Worm (Caenorhabditis elegans) whole organism, L1 larva: Measurements from ENCODE around the gene T13C5.10.

ENCODE experiments used
- C16A3.4 ChIP-seq: fragments of 150-350 bp; optimal IDR thresholded peaks from 2 replicates; lab custom pipeline; 2014; ENCODE audit warnings: missing biosample characterization, missing genetic modification characterization
- F16B12.6 ChIP-seq: fragments of 150-350 bp; optimal IDR thresholded peaks from 2 replicates; lab custom pipeline; 2014; ENCODE audit warnings: missing biosample characterization, missing genetic modification characterization
- ceh-8 ChIP-seq: fragments of 200-800 bp; sonication (Bioruptor generic); optimal IDR thresholded peaks from 2 replicates; lab custom pipeline; 2018; ENCODE audit warnings: mild to moderate bottlenecking, missing genetic modification characterization, moderate library complexity, missing compliant biosample characterization
- ceh-82 ChIP-seq, 3 experiments: fragments of 150-350 bp in 1 of 3; sonication (generic microtip) in 2 of 3; optimal IDR thresholded peaks; 2 replicates each; lab custom pipeline; 2014 to 2017; ENCODE audit warnings: missing biosample characterization in 3 of 3, missing genetic modification characterization in 3 of 3
- ceh-90 ChIP-seq: sonication (generic microtip); optimal IDR thresholded peaks from 2 replicates; lab custom pipeline; 2016; ENCODE audit warnings: missing genetic modification characterization, missing compliant biosample characterization
- ces-1 ChIP-seq: fragments of 150-350 bp; optimal IDR thresholded peaks from 2 replicates; lab custom pipeline; 2014; ENCODE audit warnings: missing biosample characterization, missing genetic modification reagents, missing genetic modification characterization
- dpl-1 ChIP-seq, 3 experiments: fragments of 150-350 bp in 2 of 3; sonication (generic microtip) in 1 of 3; optimal IDR thresholded peaks; 2 replicates each; lab custom pipeline; 2014 to 2017; ENCODE audit warnings: missing biosample characterization in 3 of 3, missing genetic modification characterization in 3 of 3, missing genetic modification reagents in 3 of 3
- dsc-1 ChIP-seq: sonication (generic microtip); optimal IDR thresholded peaks from 2 replicates; lab custom pipeline; 2016; ENCODE audit warnings: mild to moderate bottlenecking, missing genetic modification characterization, missing compliant biosample characterization
- efl-1 ChIP-seq, 4 experiments: fragments of 150-350 bp; optimal IDR thresholded peaks in 3 of 4; peaks in 1 of 4; 1 replicate in 1 of 4; 2 replicates in 3 of 4; lab custom pipeline; 2014; ENCODE audit warnings: missing biosample characterization in 2 of 4, missing genetic modification characterization in 2 of 4, missing genetic modification reagents in 2 of 4
- efl-3 ChIP-seq: fragments of 200-800 bp; sonication (Bioruptor generic); optimal IDR thresholded peaks from 2 replicates; lab custom pipeline; 2018; ENCODE audit warnings: mild to moderate bottlenecking, missing genetic modification characterization, missing compliant biosample characterization
- egl-13 ChIP-seq: sonication (generic microtip); optimal IDR thresholded peaks from 2 replicates; lab custom pipeline; 2016; ENCODE audit warnings: missing genotype, missing genetic modification reagents, missing genetic modification characterization, missing compliant biosample characterization
- elt-2 ChIP-seq: sonication (generic microtip); optimal IDR thresholded peaks from 2 replicates; lab custom pipeline; 2016; ENCODE audit warnings: missing genetic modification characterization, mild to moderate bottlenecking, inconsistent platforms, missing compliant biosample characterization, missing genetic modification reagents
- fkh-10 ChIP-seq: sonication (generic microtip); optimal IDR thresholded peaks from 2 replicates; lab custom pipeline; 2017; ENCODE audit warnings: missing biosample characterization, missing genetic modification reagents, missing genetic modification characterization
- fkh-4 ChIP-seq: sonication (generic microtip); optimal IDR thresholded peaks from 2 replicates; lab custom pipeline; 2016; ENCODE audit warnings: missing compliant biosample characterization, missing genetic modification characterization, borderline replicate concordance
- fkh-8 ChIP-seq: sonication (generic microtip); optimal IDR thresholded peaks from 2 replicates; lab custom pipeline; 2016; ENCODE audit warnings: mild to moderate bottlenecking, missing genetic modification characterization, missing compliant biosample characterization
- irx-1 ChIP-seq: sonication (generic microtip); optimal IDR thresholded peaks from 2 replicates; lab custom pipeline; 2016; ENCODE audit warnings: missing genetic modification characterization, missing compliant biosample characterization
- lin-14 ChIP-seq: fragments of 200-800 bp; sonication (Bioruptor generic); optimal IDR thresholded peaks from 2 replicates; lab custom pipeline; 2018; ENCODE audit warnings: mild to moderate bottlenecking, missing genetic modification characterization, moderate library complexity, missing compliant biosample characterization
- lin-39 ChIP-seq: fragments of 150-350 bp; optimal IDR thresholded peaks from 2 replicates; lab custom pipeline; 2014; ENCODE audit warnings: missing biosample characterization, missing genetic modification reagents, missing genetic modification characterization
- lir-3 ChIP-seq: sonication (generic microtip); optimal IDR thresholded peaks from 2 replicates; lab custom pipeline; 2016; ENCODE audit warnings: mild to moderate bottlenecking, missing genetic modification characterization, moderate library complexity, missing compliant biosample characterization; ENCODE audit not compliant: poor library complexity
- lsy-2 ChIP-seq, 2 experiments: fragments of 150-350 bp; optimal IDR thresholded peaks; 2 replicates each; lab custom pipeline; 2014; ENCODE audit warnings: missing biosample characterization in 2 of 2, missing genetic modification characterization in 2 of 2
- nhr-19 ChIP-seq: fragments of 200-800 bp; sonication (Bioruptor generic); conservative IDR thresholded peaks from 2 replicates; pipeline ENCODE4 v1.3.6; 2022; ENCODE audit warnings: missing genetic modification characterization, missing compliant biosample characterization
- nhr-237 ChIP-seq: fragments of 150-350 bp; optimal IDR thresholded peaks from 2 replicates; lab custom pipeline; 2014; ENCODE audit warnings: missing biosample characterization, missing genetic modification characterization
- nhr-76 ChIP-seq: sonication (generic microtip); optimal IDR thresholded peaks from 2 replicates; lab custom pipeline; 2017; ENCODE audit warnings: missing biosample characterization, missing genetic modification characterization
- nhr-84 ChIP-seq: sonication (generic microtip); optimal IDR thresholded peaks from 2 replicates; lab custom pipeline; 2017; ENCODE audit warnings: missing biosample characterization, missing genetic modification characterization
- nhr-85 ChIP-seq: sonication (generic microtip); peaks from one replicate; lab custom pipeline; 2016; ENCODE audit warnings: missing genetic modification characterization, inconsistent platforms, missing compliant biosample characterization
- pqm-1 ChIP-seq: sonication (generic microtip); optimal IDR thresholded peaks from 3 replicates; lab custom pipeline; 2017; ENCODE audit warnings: missing biosample characterization, missing genetic modification characterization
- rnt-1 ChIP-seq: sonication (generic microtip); optimal IDR thresholded peaks from 2 replicates; lab custom pipeline; 2016; ENCODE audit warnings: mild to moderate bottlenecking, missing genetic modification characterization, moderate library complexity, missing compliant biosample characterization
- snpc-4 ChIP-seq: fragments of 150-350 bp; optimal IDR thresholded peaks from 2 replicates; lab custom pipeline; 2014; ENCODE audit warnings: missing biosample characterization, missing genetic modification characterization
- sox-4 ChIP-seq: sonication (generic microtip); optimal IDR thresholded peaks from 2 replicates; lab custom pipeline; 2016; ENCODE audit warnings: missing genetic modification characterization, missing compliant biosample characterization
- vab-15 ChIP-seq: sonication (generic microtip); optimal IDR thresholded peaks from 2 replicates; lab custom pipeline; 2017; ENCODE audit warnings: missing genotype, mild to moderate bottlenecking, missing genetic modification characterization, missing compliant biosample characterization
- xbp-1 ChIP-seq: sonication (generic microtip); optimal IDR thresholded peaks from 2 replicates; lab custom pipeline; 2016; ENCODE audit warnings: missing genetic modification characterization, missing compliant biosample characterization
- zag-1 ChIP-seq: fragments of 150-350 bp; optimal IDR thresholded peaks from 2 replicates; lab custom pipeline; 2014; ENCODE audit warnings: missing biosample characterization, missing genetic modification characterization
- zip-4 ChIP-seq: fragments of 200-800 bp; sonication (Bioruptor generic); optimal IDR thresholded peaks from 2 replicates; lab custom pipeline; 2018; ENCODE audit warnings: mild to moderate bottlenecking, missing genetic modification characterization, moderate library complexity, missing compliant biosample characterization

Gene T13C5.10

ce11 chrX:6219892-6220291 is 31.9 kb downstream of the T13C5.10 start (continued):
- TF ChIP-seq efl-1 (optimal IDR thresholded peaks at IDR 0.05; lab: Kevin White, UChicago) (peak in 1 of 2 experiments; percentile 14), efl-1 (GFP tag; optimal IDR thresholded peaks at IDR 0.05 in 1 of 2; lab: Kevin White, UChicago) (peak in 1 of 2 experiments; percentile 91), nhr-19 (GFP tag; lab: Robert Waterston, UW) (peak; percentile 72), ceh-82 (tag; optimal IDR thresholded peaks at IDR 0.05; lab: Kevin White, UChicago) (peak; percentile 24 to 55 (median 31)), snpc-4 (no peak), efl-3 (GFP tag; lab: Kevin White, UChicago) (no peak), lin-39 (tag; lab: Kevin White, UChicago) (no peak), nhr-76 (no peak), sox-4 (no peak), ceh-8 (GFP tag; lab: Kevin White, UChicago) (no peak)
- TF ChIP-seq, all 84 proteins: peak for 31

- TF ChIP-seq dsc-1 (tag; lab: Kevin White, UChicago): peak; percentile 96
- TF ChIP-seq xbp-1 (tag; lab: Kevin White, UChicago): no peak
- TF ChIP-seq dpl-1 (GFP tag; optimal IDR thresholded peaks at IDR 0.05; lab: Kevin White, UChicago): no peak
- peak; percentile 61 for TF ChIP-seq fkh-4 (tag; lab: Kevin White, UChicago)
- TF ChIP-seq irx-1: no peak
- no peak for TF ChIP-seq zip-4
These were observed 33.1 kb downstream of the T13C5.10 start for ce11 chrX:6221097-6221496.

- TF ChIP-seq rnt-1 (tag; lab: Kevin White, UChicago) (peak; percentile 22), F16B12.6 (no peak), lin-14 (GFP tag; lab: Kevin White, UChicago) (peak; percentile 41)
These were observed 36.9 kb downstream of the T13C5.10 start for ce11 chrX:6224841-6225240.

ce11 chrX:6230669-6231068 is 42.7 kb downstream of the T13C5.10 start, which contains the start of gene lite-1:
Gene lite-1 (minus strand): TSS chrX:6230769.
- TF ChIP-seq C16A3.4 (tag; lab: Kevin White, UChicago): no peak
- TF ChIP-seq pqm-1 (tag; lab: Kevin White, UChicago): no peak
- no peak for TF ChIP-seq efl-3 (GFP tag; lab: Kevin White, UChicago)
- no peak for TF ChIP-seq zag-1 (tag; lab: Kevin White, UChicago)
- no peak for TF ChIP-seq nhr-84 (tag; lab: Kevin White, UChicago)
- TF ChIP-seq nhr-85: no peak
- TF ChIP-seq rnt-1 (tag; lab: Kevin White, UChicago): no peak
- no peak for TF ChIP-seq dpl-1 (GFP tag; optimal IDR thresholded peaks at IDR 0.05; lab: Kevin White, UChicago)
- no peak for TF ChIP-seq ces-1
- TF ChIP-seq egl-13 (tag; lab: Kevin White, UChicago): no peak
- no peak for TF ChIP-seq ceh-90 (tag; lab: Kevin White, UChicago)
- TF ChIP-seq nhr-237 (tag; lab: Kevin White, UChicago): no peak
- TF ChIP-seq vab-15: no peak
- TF ChIP-seq elt-2 (tag; lab: Kevin White, UChicago): no peak
- TF ChIP-seq fkh-10 (GFP tag; lab: Kevin White, UChicago): no peak
- TF ChIP-seq, all 84 proteins: peak for 0

ce11 chrX:6232998-6233626 is 45.2 kb downstream of the T13C5.10 start, which contains the start of gene C14F11.4:
Gene C14F11.4 (minus strand): TSS chrX:6233048.
- TF ChIP-seq nhr-85 (no peak), fkh-8 (tag; lab: Kevin White, UChicago) (no peak), lsy-2 (tag; optimal IDR thresholded peaks at IDR 0.05; lab: Kevin White, UChicago) (no peak), lir-3 (no peak)
